Worm (Caenorhabditis elegans) whole organism, L3 larva: Measurements from ENCODE around the gene F58E2.2.

Experiments used
- ceh-16 ChIP-seq: sonication (generic microtip); optimal IDR thresholded peaks from 2 replicates; lab custom pipeline; 2017; ENCODE audit warnings: missing biosample characterization, missing genetic modification characterization
- ceh-9 ChIP-seq: sonication (generic microtip); optimal IDR thresholded peaks from 2 replicates; lab custom pipeline; 2018; ENCODE audit warnings: missing biosample characterization, missing genetic modification characterization
- daf-12 ChIP-seq: fragments of 150-350 bp; optimal IDR thresholded peaks from 2 replicates; lab custom pipeline; 2014; ENCODE audit warnings: missing biosample characterization, missing genetic modification reagents, missing genetic modification characterization
- nhr-11 ChIP-seq: fragments of 150-350 bp; optimal IDR thresholded peaks from 2 replicates; lab custom pipeline; 2014; ENCODE audit warnings: missing biosample characterization, missing genetic modification characterization
- nhr-76 ChIP-seq: fragments of 150-350 bp; sonication (generic microtip); optimal IDR thresholded peaks from 5 replicates; lab custom pipeline; 2014; ENCODE audit warnings: missing biosample characterization, missing genetic modification characterization
- pha-4 ChIP-seq: fragments of 150-350 bp; optimal IDR thresholded peaks from 2 replicates; lab custom pipeline; 2014; ENCODE audit warnings: missing biosample characterization, missing genetic modification reagents, missing genetic modification characterization
- ztf-4 ChIP-seq: fragments of 150-350 bp; optimal IDR thresholded peaks from 2 replicates; lab custom pipeline; 2014; ENCODE audit warnings: missing biosample characterization, missing genetic modification characterization

DNA sequence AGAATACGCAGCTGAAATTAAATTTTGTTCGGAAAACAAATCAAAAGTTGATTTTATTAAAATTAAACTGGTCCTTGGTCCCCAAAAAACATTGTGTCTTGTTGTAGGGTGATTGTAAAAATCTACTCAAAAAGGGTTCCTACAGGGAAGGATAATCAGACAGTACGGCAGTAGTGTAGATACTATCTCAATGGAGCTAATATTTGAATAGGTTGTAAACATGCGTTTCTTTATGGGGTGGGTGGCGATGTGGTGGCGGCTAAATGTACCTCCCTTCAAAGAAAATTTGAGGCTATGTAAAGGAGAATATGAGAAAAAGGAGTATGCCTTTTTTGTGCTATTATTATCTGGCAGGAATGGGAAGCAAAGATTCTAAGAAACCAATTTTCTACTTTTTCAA is 17.3 kb upstream of the F58E2.2 start:
- TF ChIP-seq ceh-16 (no peak), ceh-9 (tag; lab: Kevin White, UChicago) (no peak), nhr-11 (tag; lab: Kevin White, UChicago) (no peak), ztf-4 (tag; lab: Kevin White, UChicago) (no peak), daf-12 (tag; lab: Kevin White, UChicago) (no peak), nhr-76 (tag; lab: Kevin White, UChicago) (no peak), pha-4 (no peak)
